Worm (Caenorhabditis elegans): Measurements from ENCODE around the gene Y49E10.30.

Gene Y49E10.30

DNA sequence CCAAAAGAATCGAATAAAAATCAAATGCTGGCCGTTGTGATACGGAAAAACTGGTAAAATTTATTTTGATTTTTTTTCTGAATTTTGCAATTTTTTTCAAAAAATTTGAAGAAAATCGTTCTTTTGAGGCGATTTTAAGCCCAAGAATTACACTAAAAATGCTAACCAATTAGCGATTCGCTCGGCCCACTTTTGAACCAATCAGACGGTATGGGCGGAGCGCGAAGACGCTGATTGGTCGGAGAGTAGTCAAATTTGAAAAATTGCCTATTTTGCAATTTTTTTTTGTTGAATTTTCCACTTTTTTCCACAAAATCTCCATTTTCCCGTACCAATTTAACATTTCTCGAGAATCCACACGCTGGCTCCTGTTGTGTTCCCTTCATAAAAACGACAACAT lies 13.4 kb upstream of the Y49E10.30 start:
- no peak for TF ChIP-seq ceh-79 (tag; optimal IDR thresholded peaks at IDR 0.05)
- TF ChIP-seq snpc-1.1 (tag; optimal IDR thresholded peaks at IDR 0.05; ENCODE audit: insufficient read depth), result no peak
- TF ChIP-seq bed-1 (GFP tag; IDR thresholded peaks at IDR 0.05), result no peak
- no peak for TF ChIP-seq aptf-3 (GFP tag; IDR thresholded peaks at IDR 0.05)
- no peak for TF ChIP-seq lin-40 (tag; optimal IDR thresholded peaks at IDR 0.05)
- no peak for TF ChIP-seq efl-1 (GFP tag; optimal IDR thresholded peaks at IDR 0.05)
- no peak for TF ChIP-seq F49E8.2 (tag; optimal IDR thresholded peaks at IDR 0.05; ENCODE audit: insufficient read depth)
- TF ChIP-seq ceh-91 (GFP tag; IDR thresholded peaks at IDR 0.05), result no peak
- TF ChIP-seq ztf-26 (tag; optimal IDR thresholded peaks at IDR 0.05), result no peak
- TF ChIP-seq snpc-3.4 (tag; optimal IDR thresholded peaks at IDR 0.05), result no peak
- no peak for TF ChIP-seq madf-6 (GFP tag; IDR thresholded peaks at IDR 0.05)
- TF ChIP-seq ets-4 (GFP tag; optimal IDR thresholded peaks at IDR 0.05), result no peak
- TF ChIP-seq nhr-80 (tag; optimal IDR thresholded peaks at IDR 0.05), result no peak
- no peak for TF ChIP-seq ztf-18 (tag; optimal IDR thresholded peaks at IDR 0.05)
- TF ChIP-seq F57A8.1 (GFP tag; optimal IDR thresholded peaks at IDR 0.05), result no peak
- TF ChIP-seq ztf-22 (GFP tag; optimal IDR thresholded peaks at IDR 0.05), result no peak
- no peak for TF ChIP-seq Y53F4B.3 (GFP tag; IDR thresholded peaks at IDR 0.05)

DNA sequence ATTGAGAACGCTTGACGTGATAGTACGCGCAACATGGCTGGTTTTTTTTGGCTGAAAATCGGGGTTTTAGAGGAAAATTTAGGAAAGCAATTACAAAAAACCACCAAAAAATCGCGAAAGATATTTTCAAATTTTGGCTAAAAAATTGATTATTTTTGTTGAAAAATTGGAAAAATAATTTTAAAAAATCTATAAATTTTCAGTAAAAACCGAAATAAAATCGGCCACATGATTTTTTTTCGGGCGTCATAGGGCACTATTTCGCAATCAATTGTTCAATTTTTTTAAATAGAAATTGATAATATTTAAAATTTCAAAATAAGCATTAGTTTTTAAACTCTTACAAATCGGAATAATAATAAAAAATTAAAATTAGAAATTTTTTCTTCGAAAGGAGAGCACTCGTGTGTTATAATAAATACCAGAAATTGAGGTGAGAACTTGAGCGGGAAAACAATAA lies 12.9 kb upstream of the Y49E10.30 start, which contains the start of gene glrx-5:
Gene glrx-5 (minus strand): TSS at position 51 of the 460 bp plus-strand sequence.
- TF ChIP-seq K12H6.12 (tag; optimal IDR thresholded peaks at IDR 0.05) (no peak), cebp-1 (GFP tag; IDR thresholded peaks at IDR 0.05) (peak; percentile 72), cebp-1 (tag; optimal IDR thresholded peaks at IDR 0.05) (peak; percentile 94), C17E4.6 (GFP tag; IDR thresholded peaks at IDR 0.05) (no peak), egl-18 (GFP tag; IDR thresholded peaks at IDR 0.05) (no peak), F39B2.1 (GFP tag; IDR thresholded peaks at IDR 0.05) (no peak)

DNA sequence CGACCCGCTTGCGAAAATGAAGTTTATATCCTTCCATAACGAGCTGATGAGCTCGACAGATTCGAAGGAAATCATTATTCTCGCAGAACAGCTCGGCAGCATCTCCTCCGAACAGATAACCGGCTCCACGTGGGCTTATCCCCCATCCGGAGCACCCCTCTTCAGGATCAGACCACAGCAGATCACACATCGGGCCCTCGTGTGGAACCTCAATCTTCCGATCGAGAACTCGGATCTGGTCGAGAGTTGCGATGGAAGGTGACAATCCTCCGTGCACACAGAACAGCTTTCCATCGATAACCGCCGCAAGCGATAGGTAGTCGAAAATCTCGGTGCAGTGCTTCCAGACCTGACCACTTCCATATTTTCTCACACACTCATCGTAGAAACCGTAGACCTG lies 11.1 kb upstream of the Y49E10.30 start:
- TF ChIP-seq cebp-2 (GFP tag; IDR thresholded peaks at IDR 0.05) (no peak), zfh-2 (GFP tag; conservative IDR thresholded peaks at IDR 0.05) (peak; percentile 62), madf-6 (GFP tag; IDR thresholded peaks at IDR 0.05) (no peak), ZK185.1 (tag; optimal IDR thresholded peaks at IDR 0.05; ENCODE audit: poor library complexity, severe bottlenecking) (no peak), ceh-79 (tag; optimal IDR thresholded peaks at IDR 0.05) (no peak)

DNA sequence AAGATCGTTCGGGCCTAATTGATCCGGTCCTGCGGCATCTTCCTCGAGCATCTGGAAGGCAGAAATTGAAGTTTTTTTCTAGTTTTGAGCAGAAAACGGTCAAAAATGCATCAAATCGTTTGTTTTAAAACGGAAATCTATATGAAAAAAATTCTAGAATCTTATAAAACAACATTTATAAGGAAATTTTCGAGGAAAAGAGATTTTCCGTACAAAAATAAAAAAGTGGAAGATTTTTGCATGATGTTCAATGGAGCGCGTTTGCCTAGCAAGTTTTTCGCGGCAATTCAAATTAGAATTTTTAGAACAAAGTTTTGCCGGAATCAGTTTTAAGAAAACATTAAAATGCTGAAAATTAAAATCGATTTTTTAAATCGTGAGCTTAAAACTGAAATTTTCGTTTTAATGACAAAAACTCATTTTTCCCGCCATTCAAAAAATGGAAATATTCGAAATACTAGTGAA lies 9.5 kb upstream of the Y49E10.30 start, which contains the start of gene pph-4.2:
Gene pph-4.2 (minus strand): TSS at position 51 of the 465 bp plus-strand sequence.
- TF ChIP-seq xnd-1 (tag; optimal IDR thresholded peaks at IDR 0.05) (no peak), nhr-90 (tag; optimal IDR thresholded peaks at IDR 0.05) (no peak), dpl-1 (GFP tag; optimal IDR thresholded peaks at IDR 0.05) (peak; percentile 41), lin-54 (GFP tag; optimal IDR thresholded peaks at IDR 0.05) (peak; percentile 81), efl-1 (GFP tag; optimal IDR thresholded peaks at IDR 0.05) (peak; percentile 59), dpff-1 (tag; optimal IDR thresholded peaks at IDR 0.05) (no peak), lin-35 (GFP tag; optimal IDR thresholded peaks at IDR 0.05) (peak in 1 of 3 experiments; percentile 81), bed-1 (GFP tag; IDR thresholded peaks at IDR 0.05) (no peak), mcd-1 (GFP tag; IDR thresholded peaks at IDR 0.05) (peak; percentile 84)
